Worm (Caenorhabditis elegans) whole organism, young adult: Measurements from ENCODE around the gene gcp-2.2.

ENCODE experiments used
- ama-1 ChIP-seq, 3 experiments: fragments of 150-350 bp in 1 of 3; sonication (generic microtip) in 2 of 3; optimal IDR thresholded peaks; 2 replicates each; lab custom pipeline; 2014 to 2018; ENCODE audit warnings: missing biosample characterization in 2 of 3, missing genetic modification characterization in 2 of 3, missing genetic modification reagents in 2 of 3
- efl-1 ChIP-seq: fragments of 150-350 bp; optimal IDR thresholded peaks from 2 replicates; lab custom pipeline; 2014; ENCODE audit warnings: missing biosample characterization, missing genetic modification reagents, missing genetic modification characterization

ce11 chrX:11536408-11536807, 1.1 kb upstream of the gcp-2.2 start, which contains the start of gene C35C5.9:
- TF ChIP-seq efl-1 (GFP tag; lab: Kevin White, UChicago) (no peak), ama-1 (optimal IDR thresholded peaks at IDR 0.05; lab: Kevin White, UChicago) (no peak), ama-1 (GFP tag; optimal IDR thresholded peaks at IDR 0.05; lab: Kevin White, UChicago) (no peak)
